Worm (Caenorhabditis elegans): ENCODE data around the gene jmjd-3.2.

jmjd-3.2 gene

DNA sequence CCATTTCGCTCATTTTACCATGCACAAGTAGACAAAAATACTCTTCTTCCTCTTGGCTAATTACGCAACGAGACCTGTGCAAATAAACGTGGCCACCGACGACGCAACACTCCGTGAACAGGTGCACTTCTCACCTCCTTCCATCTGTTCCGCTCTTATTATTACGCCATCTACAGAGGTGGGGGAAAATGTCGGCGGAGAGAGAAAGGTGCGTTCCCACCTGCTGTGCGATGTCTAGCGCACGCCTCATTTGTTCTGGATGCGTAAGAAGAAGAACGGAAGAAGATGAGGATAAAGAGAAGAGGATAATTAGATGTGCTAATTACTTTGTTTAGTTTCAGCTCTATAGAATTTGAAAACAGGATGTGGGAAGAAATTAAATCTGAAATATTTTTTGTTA, 38.5 kb downstream of the jmjd-3.2 start (continued):
- no peak for TF ChIP-seq unc-86 (tag; optimal IDR thresholded peaks at IDR 0.05)
- TF ChIP-seq pax-1 (tag; optimal IDR thresholded peaks at IDR 0.05), result no peak
- TF ChIP-seq lim-6 (tag; optimal IDR thresholded peaks at IDR 0.05), result no peak
- TF ChIP-seq K02D7.2 (tag; optimal IDR thresholded peaks at IDR 0.05), result no peak
- no peak for TF ChIP-seq ceh-30 (tag; optimal IDR thresholded peaks at IDR 0.05)
- no peak for TF ChIP-seq unc-42 (tag; optimal IDR thresholded peaks at IDR 0.05)
- TF ChIP-seq eyg-1 (tag; optimal IDR thresholded peaks at IDR 0.05), result no peak

DNA sequence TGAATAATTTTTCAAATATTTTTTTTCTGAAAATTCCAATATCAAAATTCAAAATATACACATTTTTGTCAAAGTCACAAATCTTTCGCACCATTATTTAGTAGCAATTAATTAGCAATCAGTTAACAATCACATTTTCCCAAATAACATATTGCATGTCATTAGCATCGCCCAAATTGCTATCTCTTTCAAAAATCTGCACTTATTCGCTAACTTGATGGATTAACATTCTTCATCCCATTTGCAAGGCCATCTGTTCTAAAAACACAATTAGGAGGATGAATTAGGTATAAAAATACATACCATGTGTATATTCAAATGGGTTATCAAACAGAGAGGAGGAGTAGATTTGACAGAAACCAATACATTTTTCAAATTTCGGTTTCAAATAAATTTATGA, 39.3 kb downstream of the jmjd-3.2 start:
- peak; percentile 49 for TF ChIP-seq unc-42 (tag; optimal IDR thresholded peaks at IDR 0.05)
- no peak for TF ChIP-seq dve-1 (tag; optimal IDR thresholded peaks at IDR 0.05)
- no peak for TF ChIP-seq nhr-11 (tag; optimal IDR thresholded peaks at IDR 0.05)
- no peak for TF ChIP-seq ceh-6 (GFP tag; optimal IDR thresholded peaks at IDR 0.05)
- TF ChIP-seq gmeb-2 (tag; optimal IDR thresholded peaks at IDR 0.05), result no peak
- TF ChIP-seq hlh-15 (tag; optimal IDR thresholded peaks at IDR 0.05), result no peak
- TF ChIP-seq K02D7.2 (tag; optimal IDR thresholded peaks at IDR 0.05), result no peak

DNA sequence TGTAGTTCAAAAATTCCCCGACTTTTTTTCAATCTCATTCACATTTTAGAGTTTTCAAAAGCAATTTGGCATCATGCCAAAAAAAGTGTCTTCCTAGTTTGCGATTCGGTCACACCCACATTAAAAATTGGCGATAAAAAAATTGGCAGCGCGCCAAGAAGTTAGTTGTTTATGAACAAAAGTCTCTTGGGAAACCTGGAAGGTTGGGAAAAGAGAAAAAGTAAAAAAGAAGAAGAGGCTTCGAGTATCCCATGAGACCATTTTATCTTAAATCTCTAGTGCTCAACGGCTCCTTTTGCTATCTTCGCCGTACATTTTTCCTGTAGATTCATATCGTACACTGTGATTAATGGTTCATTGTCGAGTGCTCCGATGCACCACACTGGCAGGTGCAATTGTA, 39.8 kb downstream of the jmjd-3.2 start:
- no peak for TF ChIP-seq ref-2 (tag; optimal IDR thresholded peaks at IDR 0.05)
- TF ChIP-seq lin-11 (tag; optimal IDR thresholded peaks at IDR 0.05), result no peak
- TF ChIP-seq ztf-16 (tag; optimal IDR thresholded peaks at IDR 0.05), result no peak
- no peak for TF ChIP-seq ceh-14 (tag; optimal IDR thresholded peaks at IDR 0.05)
- TF ChIP-seq rnt-1 (tag; optimal IDR thresholded peaks at IDR 0.05), result no peak
- TF ChIP-seq nfya-1 (tag; optimal IDR thresholded peaks at IDR 0.05), result no peak
- TF ChIP-seq fax-1 (tag; optimal IDR thresholded peaks at IDR 0.05), result no peak
- no peak for TF ChIP-seq eyg-1 (tag; optimal IDR thresholded peaks at IDR 0.05)
- no peak for TF ChIP-seq C08G9.2 (tag; optimal IDR thresholded peaks at IDR 0.05)
- TF ChIP-seq C38D4.7 (GFP tag; optimal IDR thresholded peaks at IDR 0.05), result no peak
- TF ChIP-seq T23F11.4 (GFP tag; optimal IDR thresholded peaks at IDR 0.05), result no peak
- TF ChIP-seq lim-6 (tag; optimal IDR thresholded peaks at IDR 0.05), result no peak
- no peak for TF ChIP-seq ahr-1 (tag; optimal IDR thresholded peaks at IDR 0.05)
- TF ChIP-seq hlh-30 (tag; optimal IDR thresholded peaks at IDR 0.05; ENCODE audit: insufficient read depth), result no peak
- TF ChIP-seq F13H6.1 (tag; optimal IDR thresholded peaks at IDR 0.05), result no peak
- no peak for TF ChIP-seq npax-4 (tag; optimal IDR thresholded peaks at IDR 0.05)
- TF ChIP-seq madf-2 (tag; optimal IDR thresholded peaks at IDR 0.05), result no peak

DNA sequence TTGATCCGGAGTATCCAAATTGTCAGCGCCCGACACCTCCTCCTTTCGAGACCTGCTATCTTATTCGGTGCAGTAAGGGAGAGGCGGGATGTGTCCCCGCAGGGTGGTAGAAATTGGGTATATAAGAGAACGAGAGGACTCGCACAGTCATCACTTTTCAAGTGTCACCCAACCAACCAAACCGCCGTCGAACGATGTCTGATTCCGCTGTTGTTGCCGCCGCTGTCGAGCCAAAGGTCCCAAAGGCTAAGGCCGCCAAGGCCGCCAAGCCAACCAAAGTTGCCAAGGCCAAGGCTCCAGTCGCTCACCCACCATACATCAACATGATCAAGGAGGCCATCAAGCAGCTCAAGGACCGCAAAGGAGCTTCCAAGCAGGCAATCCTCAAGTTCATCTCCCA, 41.9 kb downstream of the jmjd-3.2 start, which contains the start of gene his-24:
Gene his-24 (plus strand): TSS at position 150 of the 400 bp plus-strand sequence.
- TF ChIP-seq ref-2 (tag; optimal IDR thresholded peaks at IDR 0.05) (peak; percentile 73), sox-4 (tag; optimal IDR thresholded peaks at IDR 0.05) (no peak), ceh-34 (tag; optimal IDR thresholded peaks at IDR 0.05) (peak; percentile 53), ceh-31 (tag; optimal IDR thresholded peaks at IDR 0.05) (peak; percentile 45), ceh-9 (tag; optimal IDR thresholded peaks at IDR 0.05) (no peak), lim-6 (tag; optimal IDR thresholded peaks at IDR 0.05) (no peak), unc-3 (GFP tag; conservative IDR thresholded peaks at IDR 0.05) (no peak), unc-3 (tag; optimal IDR thresholded peaks at IDR 0.05) (no peak), ceh-14 (tag; optimal IDR thresholded peaks at IDR 0.05) (no peak), pros-1 (tag; optimal IDR thresholded peaks at IDR 0.05) (peak; percentile 6), syd-9 (tag; optimal IDR thresholded peaks at IDR 0.05) (no peak), unc-55 (GFP tag; optimal IDR thresholded peaks at IDR 0.05) (peak; percentile 75), T23F11.4 (GFP tag; optimal IDR thresholded peaks at IDR 0.05) (no peak), ceh-18 (tag; optimal IDR thresholded peaks at IDR 0.05) (peak; percentile 63), tbx-2 (tag; optimal IDR thresholded peaks at IDR 0.05) (peak; percentile 43), zip-5 (tag; optimal IDR thresholded peaks at IDR 0.05) (no peak), pat-9 (tag; optimal IDR thresholded peaks at IDR 0.05) (no peak), nhr-232 (tag; optimal IDR thresholded peaks at IDR 0.05) (no peak), ama-1 (optimal IDR thresholded peaks at IDR 0.05) (peak; percentile 67), ceh-48 (tag; optimal IDR thresholded peaks at IDR 0.05) (no peak), rnt-1 (tag; optimal IDR thresholded peaks at IDR 0.05) (peak; percentile 15), che-1 (tag; optimal IDR thresholded peaks at IDR 0.05) (no peak), tbx-7 (tag; optimal IDR thresholded peaks at IDR 0.05) (no peak), nfya-1 (tag; optimal IDR thresholded peaks at IDR 0.05) (peak; percentile 73), elt-2 (tag; optimal IDR thresholded peaks at IDR 0.05) (peak; percentile 28), ceh-22 (tag; optimal IDR thresholded peaks at IDR 0.05) (no peak), C08G9.2 (tag; optimal IDR thresholded peaks at IDR 0.05) (no peak), ceh-30 (tag; optimal IDR thresholded peaks at IDR 0.05) (no peak), unc-42 (tag; optimal IDR thresholded peaks at IDR 0.05) (peak; percentile 20), ceh-19 (GFP tag; optimal IDR thresholded peaks at IDR 0.05) (peak; percentile 13), dve-1 (tag; optimal IDR thresholded peaks at IDR 0.05) (peak; percentile 54)
